Fruit fly (Drosophila melanogaster): ENCODE results near the gene GstT3.

DNA sequence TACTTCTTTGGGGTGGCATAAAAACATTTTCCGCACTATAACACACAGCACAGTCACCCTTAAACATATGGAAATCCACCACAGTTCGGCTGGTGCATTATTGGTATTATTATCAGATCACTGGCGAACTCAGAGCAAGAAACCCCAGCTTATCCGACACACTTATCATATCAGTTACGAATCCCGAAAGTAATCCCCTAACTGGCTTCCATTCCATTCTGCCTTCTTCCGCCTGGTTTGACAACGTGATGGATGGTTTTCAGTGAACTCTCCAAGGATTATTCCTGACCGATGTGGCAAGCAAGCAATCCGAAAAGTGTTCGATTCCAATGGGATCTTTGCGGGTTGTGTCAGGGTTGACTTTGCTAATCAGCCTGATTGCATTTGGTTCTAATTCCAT lies 31.7 kb downstream of the GstT3 start:
- TF ChIP-seq usp (GFP tag; optimal IDR thresholded peaks at IDR 0.05) = no peak
- TF ChIP-seq CG8478 (optimal IDR thresholded peaks at IDR 0.05) = no peak

Measured in whole organism.